Fruit fly (Drosophila melanogaster): ENCODE results near the gene Sh3beta.

Gene Sh3beta

dm6 chr3L:7390442-7390841 is 21.4 kb upstream of the Sh3beta start, which contains the start of gene CG8563:
TSS of gene CG8563 (plus strand) at chr3L:7390742.
- TF ChIP-seq CG5204 (GFP tag; optimal IDR thresholded peaks at IDR 0.05) (no peak), CG11617 (GFP tag; optimal IDR thresholded peaks at IDR 0.05) (no peak), CG33017 (tag; optimal IDR thresholded peaks at IDR 0.05) (no peak), Clk (GFP tag; optimal IDR thresholded peaks at IDR 0.05) (no peak), CG7101 (tag; optimal IDR thresholded peaks at IDR 0.05) (no peak), CG1620 (GFP tag; optimal IDR thresholded peaks at IDR 0.05) (no peak), Mnt (GFP tag; optimal IDR thresholded peaks at IDR 0.05) (no peak)

- TF ChIP-seq Mnt (GFP tag; optimal IDR thresholded peaks at IDR 0.05) (no peak), CG7045 (GFP tag; optimal IDR thresholded peaks at IDR 0.05) (no peak), CG33017 (tag; optimal IDR thresholded peaks at IDR 0.05) (no peak), CG11617 (GFP tag; optimal IDR thresholded peaks at IDR 0.05) (no peak), CG1620 (GFP tag; optimal IDR thresholded peaks at IDR 0.05) (no peak), tj (GFP tag; optimal IDR thresholded peaks at IDR 0.05) (no peak), cic (GFP tag; optimal IDR thresholded peaks at IDR 0.05) (no peak), CG12768 (GFP tag; optimal IDR thresholded peaks at IDR 0.05) (no peak), bab1 (GFP tag; optimal IDR thresholded peaks at IDR 0.05) (no peak), pad (GFP tag; optimal IDR thresholded peaks at IDR 0.05) (no peak), Clk (GFP tag; optimal IDR thresholded peaks at IDR 0.05) (no peak), ovo (GFP tag; optimal IDR thresholded peaks at IDR 0.05) (no peak), CG5204 (GFP tag; optimal IDR thresholded peaks at IDR 0.05) (no peak), kay (GFP tag; ENCODE audit: borderline replicate concordance) (no peak), toe (GFP tag; optimal IDR thresholded peaks at IDR 0.05) (no peak), CG7101 (tag; optimal IDR thresholded peaks at IDR 0.05) (no peak), cnc (optimal IDR thresholded peaks at IDR 0.05) (no peak), CG14711 (tag; optimal IDR thresholded peaks at IDR 0.05) (no peak), Crg-1 (GFP tag; optimal IDR thresholded peaks at IDR 0.05) (no peak), Hr96 (GFP tag; optimal IDR thresholded peaks at IDR 0.05) (no peak)
Measured at dm6 chr3L:7390004-7390403, 20.9 kb upstream of the Sh3beta start.

- TF ChIP-seq CG7045 (GFP tag; optimal IDR thresholded peaks at IDR 0.05): no peak
- TF ChIP-seq Crg-1 (GFP tag; optimal IDR thresholded peaks at IDR 0.05): no peak
- TF ChIP-seq CG12768 (GFP tag; optimal IDR thresholded peaks at IDR 0.05): no peak
Measured at dm6 chr3L:7387814-7388213, 18.8 kb upstream of the Sh3beta start, which contains the start of gene CG8564. TSS of gene CG8564 (minus strand) at chr3L:7387914.

- TF ChIP-seq CG5204 (GFP tag; optimal IDR thresholded peaks at IDR 0.05) (peak; percentile 51), CG33017 (tag; optimal IDR thresholded peaks at IDR 0.05) (peak; percentile 0), ovo (GFP tag; optimal IDR thresholded peaks at IDR 0.05) (peak; percentile 53), bab1 (GFP tag; optimal IDR thresholded peaks at IDR 0.05) (peak; percentile 55), CG14711 (tag; optimal IDR thresholded peaks at IDR 0.05) (peak; percentile 9), CG7045 (GFP tag; optimal IDR thresholded peaks at IDR 0.05) (peak; percentile 23), Crg-1 (GFP tag; optimal IDR thresholded peaks at IDR 0.05) (peak; percentile 43), Clk (GFP tag; optimal IDR thresholded peaks at IDR 0.05) (no peak), kay (GFP tag; ENCODE audit: borderline replicate concordance) (peak; percentile 91), cic (GFP tag; optimal IDR thresholded peaks at IDR 0.05) (no peak), toe (GFP tag; optimal IDR thresholded peaks at IDR 0.05) (no peak), tj (GFP tag; optimal IDR thresholded peaks at IDR 0.05) (peak; percentile 97), CG12768 (GFP tag; optimal IDR thresholded peaks at IDR 0.05) (peak; percentile 19), cnc (optimal IDR thresholded peaks at IDR 0.05) (no peak), CG7101 (tag; optimal IDR thresholded peaks at IDR 0.05) (peak; percentile 46), pad (GFP tag; optimal IDR thresholded peaks at IDR 0.05) (peak; percentile 45), CG1620 (GFP tag; optimal IDR thresholded peaks at IDR 0.05) (peak; percentile 64), CG11617 (GFP tag; optimal IDR thresholded peaks at IDR 0.05) (peak; percentile 61), Mnt (GFP tag; optimal IDR thresholded peaks at IDR 0.05) (peak; percentile 67), Hr96 (GFP tag; optimal IDR thresholded peaks at IDR 0.05) (peak; percentile 66)
Measured at dm6 chr3L:7381359-7381976, 12.4 kb upstream of the Sh3beta start, which contains the start of the genes SMSr and smid. TSS of gene SMSr (minus strand) at chr3L:7381474. TSS of gene smid (plus strand) at chr3L:7381614.

- TF ChIP-seq cic (GFP tag; optimal IDR thresholded peaks at IDR 0.05): peak; percentile 13
- no peak for TF ChIP-seq Crg-1 (GFP tag; optimal IDR thresholded peaks at IDR 0.05)
Measured at dm6 chr3L:7380395-7380794, 11.3 kb upstream of the Sh3beta start.

- TF ChIP-seq CG1620 (GFP tag; optimal IDR thresholded peaks at IDR 0.05): no peak
- no peak for TF ChIP-seq cnc (optimal IDR thresholded peaks at IDR 0.05)
- TF ChIP-seq CG11617 (GFP tag; optimal IDR thresholded peaks at IDR 0.05): no peak
- TF ChIP-seq CG14711 (tag; optimal IDR thresholded peaks at IDR 0.05): no peak
- TF ChIP-seq kay (GFP tag; ENCODE audit: borderline replicate concordance): no peak
Measured at dm6 chr3L:7376830-7377229, 7.8 kb upstream of the Sh3beta start.

dm6 chr3L:7376151-7376550 is 7.1 kb upstream of the Sh3beta start:
- TF ChIP-seq Hr96 (GFP tag; optimal IDR thresholded peaks at IDR 0.05): no peak
- no peak for TF ChIP-seq CG12768 (GFP tag; optimal IDR thresholded peaks at IDR 0.05)
- no peak for TF ChIP-seq CG33017 (tag; optimal IDR thresholded peaks at IDR 0.05)
- TF ChIP-seq tj (GFP tag; optimal IDR thresholded peaks at IDR 0.05): no peak
- TF ChIP-seq pad (GFP tag; optimal IDR thresholded peaks at IDR 0.05): no peak
- TF ChIP-seq cic (GFP tag; optimal IDR thresholded peaks at IDR 0.05): no peak
- TF ChIP-seq cnc (optimal IDR thresholded peaks at IDR 0.05): no peak
- no peak for TF ChIP-seq CG7101 (tag; optimal IDR thresholded peaks at IDR 0.05)
- TF ChIP-seq kay (GFP tag; ENCODE audit: borderline replicate concordance): no peak
- no peak for TF ChIP-seq bab1 (GFP tag; optimal IDR thresholded peaks at IDR 0.05)
- no peak for TF ChIP-seq toe (GFP tag; optimal IDR thresholded peaks at IDR 0.05)
- TF ChIP-seq ovo (GFP tag; optimal IDR thresholded peaks at IDR 0.05): no peak

All from whole organism, adult.